Fruit fly (Drosophila melanogaster) whole organism: ENCODE results near the gene Gad1.

Experiments used
- CG8478 ChIP-seq: fragments of >200 bp; optimal IDR thresholded peaks from 2 replicates; lab custom pipeline; 2018; ENCODE audit warnings: inconsistent platforms
- Dll ChIP-seq: fragments of >200 bp; optimal IDR thresholded peaks from 2 replicates; lab custom pipeline; 2017
- pan ChIP-seq: fragments of >200 bp; optimal IDR thresholded peaks from 2 replicates; lab custom pipeline; 2017
- psq ChIP-seq: fragments of >200 bp; optimal IDR thresholded peaks from 2 replicates; lab custom pipeline; 2017
- usp ChIP-seq: fragments of >200 bp; optimal IDR thresholded peaks from 2 replicates; lab custom pipeline; 2017; ENCODE audit warnings: missing biosample characterization, missing genetic modification characterization, mixed read lengths

- TF ChIP-seq CG8478 (lab: Kevin White, UChicago) = no peak
- no peak for TF ChIP-seq psq (lab: Kevin White, UChicago)
- TF ChIP-seq pan = no peak
- TF ChIP-seq Dll (lab: Kevin White, UChicago) = no peak
- no peak for TF ChIP-seq usp (GFP tag; lab: Kevin White, UChicago)
These were observed 1.3 kb downstream of the Gad1 start, which contains the start of gene CG14989 for dm6 chr3L:4087281-4087680.
